Worm (Caenorhabditis elegans) whole organism, young adult: ENCODE data around the gene K03H1.13.

ENCODE experiments used
- B0261.1 ChIP-seq: sonication (generic microtip); optimal IDR thresholded peaks from 2 replicates; lab custom pipeline; 2016; ENCODE audit warnings: mild to moderate bottlenecking, missing genetic modification characterization, moderate library complexity, missing compliant biosample characterization
- aptf-2 ChIP-seq: fragments of 200-800 bp; sonication (Bioruptor generic); conservative IDR thresholded peaks from 2 replicates; pipeline ENCODE4 v1.3.6; 2022; ENCODE audit warnings: missing genetic modification reagents, missing genetic modification characterization, missing compliant biosample characterization
- ceh-100 ChIP-seq: fragments of 200-800 bp; sonication (Bioruptor generic); IDR thresholded peaks from 2 replicates; pipeline ENCODE4 v1.3.6; 2022; ENCODE audit warnings: missing genetic modification reagents, missing genetic modification characterization, missing compliant biosample characterization
- dpl-1 ChIP-seq: fragments of 150-350 bp; optimal IDR thresholded peaks from 2 replicates; lab custom pipeline; 2014; ENCODE audit warnings: missing biosample characterization, missing genetic modification reagents, missing genetic modification characterization
- lin-40 ChIP-seq: sonication (generic microtip); optimal IDR thresholded peaks from 2 replicates; lab custom pipeline; 2016; ENCODE audit warnings: missing genetic modification characterization, mild to moderate bottlenecking, missing compliant biosample characterization, missing genotype, missing genetic modification reagents
- unc-62 ChIP-seq: fragments of 150-350 bp; optimal IDR thresholded peaks from 2 replicates; lab custom pipeline; 2014; ENCODE audit warnings: missing biosample characterization, missing genetic modification reagents, missing genetic modification characterization
- xnd-1 ChIP-seq: sonication (generic microtip); optimal IDR thresholded peaks from 2 replicates; lab custom pipeline; 2016; ENCODE audit warnings: missing genotype, missing genetic modification reagents, missing genetic modification characterization, missing compliant biosample characterization

- no peak for TF ChIP-seq dpl-1 (GFP tag; lab: Kevin White, UChicago)
- TF ChIP-seq ceh-100 (GFP tag; lab: Robert Waterston, UW): no peak
- no peak for TF ChIP-seq aptf-2 (GFP tag; lab: Robert Waterston, UW)
- TF ChIP-seq lin-40: no peak
- no peak for TF ChIP-seq xnd-1
- TF ChIP-seq unc-62 (GFP tag; lab: Kevin White, UChicago): no peak
- TF ChIP-seq B0261.1 (tag; lab: Kevin White, UChicago): no peak
These were observed 1.7 kb upstream of the K03H1.13 start, which contains the start of gene K03H1.11 for ce11 chrIII:9951864-9952263.
